Fruit fly (Drosophila melanogaster): ENCODE measurements around the gene rn.

Gene rn

dm6 chr3R:7330695-7331094 lies 21.3 kb upstream of the rn start:
- TF ChIP-seq MBD-R2 (GFP tag; IDR thresholded peaks at IDR 0.05) (no peak), CG12219 (GFP tag; optimal IDR thresholded peaks at IDR 0.05) (no peak), sens (GFP tag) (peak; percentile 5), en (GFP tag; optimal IDR thresholded peaks at IDR 0.05) (no peak), Drgx (GFP tag; IDR thresholded peaks at IDR 0.05) (peak; percentile 60), fd64A (GFP tag; optimal IDR thresholded peaks at IDR 0.05) (no peak), ATbp (GFP tag; optimal IDR thresholded peaks at IDR 0.05) (no peak), Taf1 (GFP tag; IDR thresholded peaks at IDR 0.05) (no peak)

dm6 chr3R:7326200-7326599 lies 16.8 kb upstream of the rn start:
- TF ChIP-seq CG9797 (GFP tag; optimal IDR thresholded peaks at IDR 0.05): no peak
- TF ChIP-seq CG8359 (GFP tag; optimal IDR thresholded peaks at IDR 0.05; ENCODE audit: borderline replicate concordance): no peak
- no peak for TF ChIP-seq CG34376 (GFP tag; optimal IDR thresholded peaks at IDR 0.05)
- TF ChIP-seq CG7786 (GFP tag; optimal IDR thresholded peaks at IDR 0.05): no peak
- no peak for TF ChIP-seq CG18764 (GFP tag; optimal IDR thresholded peaks at IDR 0.05)
- TF ChIP-seq CG2678 (tag; optimal IDR thresholded peaks at IDR 0.05): no peak
- no peak for TF ChIP-seq CG2120 (GFP tag; optimal IDR thresholded peaks at IDR 0.05)
- TF ChIP-seq gem (tag; optimal IDR thresholded peaks at IDR 0.05): no peak

dm6 chr3R:7322549-7322948 lies 13.1 kb upstream of the rn start:
- no peak for TF ChIP-seq CG31388 (GFP tag; optimal IDR thresholded peaks at IDR 0.05)
- no peak for TF ChIP-seq CG7556 (GFP tag; optimal IDR thresholded peaks at IDR 0.05)
- TF ChIP-seq psq (GFP tag; optimal IDR thresholded peaks at IDR 0.05): no peak
- no peak for TF ChIP-seq CG7963 (GFP tag; IDR thresholded peaks at IDR 0.05; ENCODE audit: partially characterized antibody)
- TF ChIP-seq CG33213 (GFP tag; optimal IDR thresholded peaks at IDR 0.05): no peak

dm6 chr3R:7317107-7317506 lies 7.7 kb upstream of the rn start, which contains the start of gene CG10029:
CG10029 (minus strand) TSS chr3R:7317207.
- no peak for TF ChIP-seq slbo (GFP tag; IDR thresholded peaks at IDR 0.05)

DNA sequence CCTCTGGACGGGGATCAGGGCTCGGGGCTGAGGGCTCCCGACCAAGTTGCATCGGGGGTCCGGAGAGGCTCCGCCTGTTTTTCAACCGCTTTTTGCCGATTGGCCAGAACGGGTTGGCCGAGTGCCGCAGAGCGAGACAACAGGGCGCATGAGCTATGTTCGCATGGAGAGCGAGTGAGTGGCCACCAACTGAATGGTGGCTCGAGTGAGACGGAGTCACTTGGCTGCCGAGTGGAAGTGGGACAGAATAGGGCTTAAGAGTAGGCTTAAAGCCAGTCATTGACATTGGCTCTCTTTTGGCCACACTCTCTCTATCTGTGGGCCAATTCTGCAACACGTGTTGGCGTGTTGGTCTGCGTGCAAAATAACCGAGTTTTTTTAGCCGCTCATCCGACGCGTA lies 3.6 kb upstream of the rn start:
- no peak for TF ChIP-seq Doc3 (GFP tag; IDR thresholded peaks at IDR 0.05; ENCODE audit: partially characterized antibody)
- no peak for TF ChIP-seq BEAF-32 (GFP tag; optimal IDR thresholded peaks at IDR 0.05)
- TF ChIP-seq pfk (GFP tag; optimal IDR thresholded peaks at IDR 0.05): no peak
- TF ChIP-seq Nf-YB (GFP tag; optimal IDR thresholded peaks at IDR 0.05): peak; percentile 97
- TF ChIP-seq CG1832 (GFP tag; optimal IDR thresholded peaks at IDR 0.05): peak; percentile 88
- peak; percentile 92 for TF ChIP-seq CG8478 (optimal IDR thresholded peaks at IDR 0.05)
- TF ChIP-seq CG34422 (GFP tag; IDR thresholded peaks at IDR 0.05): no peak
- no peak for TF ChIP-seq CG7556 (GFP tag; optimal IDR thresholded peaks at IDR 0.05)
- peak; percentile 91 for TF ChIP-seq z (GFP tag; IDR thresholded peaks at IDR 0.05)
- no peak for TF ChIP-seq exex (tag; optimal IDR thresholded peaks at IDR 0.05)
- TF ChIP-seq Chrac-16 (GFP tag; optimal IDR thresholded peaks at IDR 0.05): no peak
- TF ChIP-seq mam (GFP tag; optimal IDR thresholded peaks at IDR 0.05): no peak
- TF ChIP-seq nerfin-1 (tag; optimal IDR thresholded peaks at IDR 0.05): no peak
- TF ChIP-seq CG1024 (GFP tag; IDR thresholded peaks at IDR 0.05): no peak
- no peak for TF ChIP-seq Hr39 (optimal IDR thresholded peaks at IDR 0.05)
- TF ChIP-seq Side (GFP tag; optimal IDR thresholded peaks at IDR 0.05): no peak
- no peak for TF ChIP-seq run (tag; optimal IDR thresholded peaks at IDR 0.05)
- TF ChIP-seq Ravus (GFP tag; IDR thresholded peaks at IDR 0.05): no peak
- TF ChIP-seq Dref (GFP tag; IDR thresholded peaks at IDR 0.05): 0 out of 2 replicates have a peak, but pooled peaks have one; percentile 0
- peak; percentile 54 for TF ChIP-seq ewg (GFP tag; optimal IDR thresholded peaks at IDR 0.05)
- peak; percentile 86 for TF ChIP-seq Nf-YA (GFP tag; IDR thresholded peaks at IDR 0.05)
- TF ChIP-seq phol (tag; optimal IDR thresholded peaks at IDR 0.05): no peak
- TF ChIP-seq CG3847 (GFP tag; IDR thresholded peaks at IDR 0.05): no peak
- no peak for TF ChIP-seq Vsx1 (GFP tag; optimal IDR thresholded peaks at IDR 0.05)
- TF ChIP-seq CG10321 (GFP tag; IDR thresholded peaks at IDR 0.05): peak; percentile 89
